Fruit fly (Drosophila melanogaster) whole organism, prepupa: ENCODE measurements around the gene CG3164.

Experiments used
- Blimp-1 ChIP-seq: fragments of 200-800 bp; sonication (Bioruptor generic); optimal IDR thresholded peaks from 3 replicates; lab custom pipeline; 2017; ENCODE audit warnings: missing biosample characterization, missing genetic modification characterization, mild to moderate bottlenecking, moderate library complexity, missing genetic modification reagents
- CG10631 ChIP-seq: fragments of 200-800 bp; sonication (Bioruptor generic); optimal IDR thresholded peaks from 2 replicates; lab custom pipeline; 2016; ENCODE audit warnings: missing biosample characterization, missing genetic modification characterization
- CG10669 ChIP-seq: fragments of 200-800 bp; sonication (Bioruptor generic); optimal IDR thresholded peaks from 3 replicates; lab custom pipeline; 2018; ENCODE audit warnings: missing biosample characterization, mild to moderate bottlenecking, missing genetic modification characterization, moderate library complexity
- CG11294 ChIP-seq: fragments of 200-800 bp; sonication (Bioruptor generic); IDR thresholded peaks from 2 replicates; pipeline ENCODE4 v1.3.6; 2022; ENCODE audit warnings: missing biosample characterization, missing genetic modification characterization
- CG11762 ChIP-seq: fragments of 200-800 bp; sonication (Bioruptor generic); optimal IDR thresholded peaks from 3 replicates; lab custom pipeline; 2016; ENCODE audit warnings: missing biosample characterization, missing genetic modification characterization; ENCODE audit not compliant: insufficient read depth
- CG15336 ChIP-seq: fragments of 200-800 bp; sonication (Bioruptor generic); IDR thresholded peaks from 2 replicates; pipeline ENCODE4 v1.3.6; 2022; ENCODE audit warnings: missing biosample characterization, missing genetic modification characterization
- CG1621 ChIP-seq: fragments of 200-800 bp; sonication (Bioruptor generic); optimal IDR thresholded peaks from 3 replicates; lab custom pipeline; 2018; ENCODE audit warnings: missing biosample characterization, mild to moderate bottlenecking, missing genetic modification characterization
- CG16779 ChIP-seq: fragments of 200-800 bp; sonication (Bioruptor generic); optimal IDR thresholded peaks from 3 replicates; lab custom pipeline; 2017; ENCODE audit warnings: missing biosample characterization, mild to moderate bottlenecking, missing genetic modification characterization
- CG3032 ChIP-seq: fragments of 200-800 bp; optimal IDR thresholded peaks from 2 replicates; lab custom pipeline; 2019; ENCODE audit warnings: missing biosample characterization, mild to moderate bottlenecking, missing genetic modification characterization, moderate library complexity
- CG31627 ChIP-seq: fragments of 200-800 bp; sonication (Bioruptor generic); optimal IDR thresholded peaks from 3 replicates; lab custom pipeline; 2016; ENCODE audit warnings: missing biosample characterization, missing genetic modification characterization
- CG32006 ChIP-seq: fragments of 200-800 bp; sonication (Bioruptor generic); optimal IDR thresholded peaks from 3 replicates; lab custom pipeline; 2017; ENCODE audit warnings: missing biosample characterization, mild to moderate bottlenecking, missing genetic modification characterization
- CG34406 ChIP-seq: fragments of 200-800 bp; sonication (Bioruptor generic); optimal IDR thresholded peaks from 3 replicates; lab custom pipeline; 2016; ENCODE audit warnings: missing biosample characterization, missing genetic modification characterization
- CG4318 ChIP-seq: fragments of 200-800 bp; sonication (Bioruptor generic); optimal IDR thresholded peaks from 3 replicates; lab custom pipeline; 2017; ENCODE audit warnings: missing biosample characterization, mild to moderate bottlenecking, missing genetic modification characterization
- CG6163 ChIP-seq: fragments of 200-800 bp; sonication (Bioruptor generic); IDR thresholded peaks from 3 replicates; pipeline ENCODE4 v1.3.6; 2022; ENCODE audit warnings: missing biosample characterization, missing genetic modification characterization
- CG6276 ChIP-seq: fragments of 200-800 bp; sonication (Bioruptor generic); optimal IDR thresholded peaks from 2 replicates; lab custom pipeline; 2017; ENCODE audit warnings: missing biosample characterization, mild to moderate bottlenecking, missing genetic modification characterization
- CG6808 ChIP-seq: fragments of 200-800 bp; sonication (Bioruptor generic); optimal IDR thresholded peaks from 3 replicates; lab custom pipeline; 2017; ENCODE audit warnings: missing biosample characterization, missing genetic modification characterization, mild to moderate bottlenecking, moderate library complexity, missing genetic modification reagents
- CG6854 ChIP-seq: fragments of 200-800 bp; sonication (Bioruptor generic); optimal IDR thresholded peaks from 2 replicates; lab custom pipeline; 2017; ENCODE audit warnings: missing biosample characterization, mild to moderate bottlenecking, missing genetic modification characterization
- CG7368 ChIP-seq: fragments of 200-800 bp; sonication (Bioruptor generic); optimal IDR thresholded peaks from 3 replicates; lab custom pipeline; 2016; ENCODE audit warnings: missing biosample characterization, missing genetic modification characterization
- CG8119 ChIP-seq: fragments of 200-800 bp; sonication (Bioruptor generic); IDR thresholded peaks from 3 replicates; pipeline ENCODE4 v1.3.6; 2022; ENCODE audit warnings: missing biosample characterization, missing genetic modification characterization
- CG8319 ChIP-seq: fragments of 200-800 bp; sonication (Bioruptor generic); optimal IDR thresholded peaks from 3 replicates; lab custom pipeline; 2016; ENCODE audit warnings: missing biosample characterization, missing genetic modification characterization
- CG8632 ChIP-seq: fragments of 200-800 bp; sonication (Bioruptor generic); optimal IDR thresholded peaks from 3 replicates; lab custom pipeline; 2016; ENCODE audit warnings: missing biosample characterization, missing genetic modification characterization
- CG9139 ChIP-seq: fragments of 200-800 bp; sonication (Bioruptor generic); optimal IDR thresholded peaks from 3 replicates; lab custom pipeline; 2017; ENCODE audit warnings: missing biosample characterization, mild to moderate bottlenecking, missing genetic modification characterization
- Eip75B ChIP-seq: fragments of 200-800 bp; sonication (Bioruptor generic); optimal IDR thresholded peaks from 3 replicates; lab custom pipeline; 2016; ENCODE audit warnings: missing biosample characterization, missing genetic modification characterization
- Eip78C ChIP-seq: fragments of 200-800 bp; sonication (Bioruptor generic); peaks from one replicate; lab custom pipeline; 2016; ENCODE audit warnings: missing biosample characterization, missing genetic modification characterization
- Eip93F ChIP-seq: fragments of 200-800 bp; sonication (Bioruptor generic); optimal IDR thresholded peaks from 2 replicates; lab custom pipeline; 2016; ENCODE audit warnings: missing biosample characterization, mild to moderate bottlenecking, missing genetic modification characterization
- Lpt ChIP-seq: fragments of 200-800 bp; sonication (Bioruptor generic); optimal IDR thresholded peaks from 3 replicates; lab custom pipeline; 2016; ENCODE audit warnings: missing biosample characterization, missing genetic modification characterization
- Met ChIP-seq: fragments of 200-800 bp; sonication (Bioruptor generic); optimal IDR thresholded peaks from 3 replicates; lab custom pipeline; 2016; ENCODE audit warnings: missing biosample characterization, missing genetic modification characterization
- OdsH ChIP-seq: fragments of 200-800 bp; sonication (Bioruptor generic); optimal IDR thresholded peaks from 3 replicates; lab custom pipeline; 2016; ENCODE audit warnings: missing biosample characterization, missing genetic modification characterization
- Smox ChIP-seq: fragments of 200-800 bp; sonication (Bioruptor generic); optimal IDR thresholded peaks from 3 replicates; lab custom pipeline; 2016; ENCODE audit warnings: missing biosample characterization, missing genetic modification characterization
- Sox102F ChIP-seq: fragments of 200-800 bp; sonication (Bioruptor generic); optimal IDR thresholded peaks from 2 replicates; lab custom pipeline; 2016; ENCODE audit warnings: missing biosample characterization, mild to moderate bottlenecking, missing genetic modification characterization
- Sox14 ChIP-seq: fragments of 200-800 bp; sonication (Bioruptor generic); optimal IDR thresholded peaks from 3 replicates; lab custom pipeline; 2016; ENCODE audit warnings: missing biosample characterization, missing genetic modification characterization
- Sox15 ChIP-seq: fragments of 200-800 bp; sonication (Bioruptor generic); optimal IDR thresholded peaks from 3 replicates; lab custom pipeline; 2016; ENCODE audit warnings: missing biosample characterization, missing genetic modification characterization
- dac ChIP-seq: fragments of 200-800 bp; sonication (Bioruptor generic); optimal IDR thresholded peaks from 2 replicates; lab custom pipeline; 2017; ENCODE audit warnings: missing biosample characterization, mild to moderate bottlenecking, missing genetic modification characterization
- dsx ChIP-seq: fragments of 200-800 bp; optimal IDR thresholded peaks from 3 replicates; lab custom pipeline; 2019; ENCODE audit warnings: missing biosample characterization, mild to moderate bottlenecking, missing genetic modification characterization, moderate library complexity; ENCODE audit not compliant: poor library complexity, severe bottlenecking
- eg ChIP-seq: fragments of 200-800 bp; sonication (Bioruptor generic); IDR thresholded peaks from 3 replicates; pipeline ENCODE4 v1.3.6; 2022; ENCODE audit warnings: missing biosample characterization, missing genetic modification characterization
- fd59A ChIP-seq: fragments of 200-800 bp; sonication (Bioruptor generic); optimal IDR thresholded peaks from 2 replicates; lab custom pipeline; 2017; ENCODE audit warnings: missing biosample characterization, mild to moderate bottlenecking, missing genetic modification characterization, missing genetic modification reagents
- fd85E ChIP-seq: fragments of 200-800 bp; sonication (Bioruptor generic); optimal IDR thresholded peaks from 3 replicates; lab custom pipeline; 2016; ENCODE audit warnings: missing biosample characterization, missing genetic modification characterization
- fkh ChIP-seq: fragments of 200-800 bp; sonication (Bioruptor generic); optimal IDR thresholded peaks from 3 replicates; lab custom pipeline; 2017; ENCODE audit warnings: missing biosample characterization, mild to moderate bottlenecking, missing genetic modification characterization, moderate library complexity
- lz ChIP-seq: fragments of 200-800 bp; sonication (Bioruptor generic); optimal IDR thresholded peaks from 3 replicates; lab custom pipeline; 2016; ENCODE audit warnings: missing biosample characterization, missing genetic modification characterization
- net ChIP-seq: fragments of 200-800 bp; sonication (Bioruptor generic); optimal IDR thresholded peaks from 3 replicates; lab custom pipeline; 2016; ENCODE audit warnings: missing biosample characterization, missing genetic modification characterization
- spab ChIP-seq: fragments of 200-800 bp; sonication (Bioruptor generic); optimal IDR thresholded peaks from 2 replicates; lab custom pipeline; 2017; ENCODE audit warnings: missing biosample characterization, mild to moderate bottlenecking, missing genetic modification characterization, missing genetic modification reagents
- ss ChIP-seq, 2 experiments: fragments of 200-800 bp; sonication (Bioruptor generic); optimal IDR thresholded peaks; 2 replicates in 1 of 2; 3 replicates in 1 of 2; lab custom pipeline; 2017 to 2018; ENCODE audit warnings: mild to moderate bottlenecking in 2 of 2, missing biosample characterization in 2 of 2, missing genetic modification characterization in 2 of 2, moderate library complexity in 1 of 2
- topi ChIP-seq: fragments of 200-800 bp; sonication (Bioruptor generic); optimal IDR thresholded peaks from 3 replicates; lab custom pipeline; 2016; ENCODE audit warnings: missing biosample characterization, missing genetic modification characterization
- vri ChIP-seq: fragments of 200-800 bp; sonication (Bioruptor generic); optimal IDR thresholded peaks from 3 replicates; lab custom pipeline; 2016; ENCODE audit warnings: missing biosample characterization, mild to moderate bottlenecking, missing genetic modification characterization

The CG3164 gene

DNA sequence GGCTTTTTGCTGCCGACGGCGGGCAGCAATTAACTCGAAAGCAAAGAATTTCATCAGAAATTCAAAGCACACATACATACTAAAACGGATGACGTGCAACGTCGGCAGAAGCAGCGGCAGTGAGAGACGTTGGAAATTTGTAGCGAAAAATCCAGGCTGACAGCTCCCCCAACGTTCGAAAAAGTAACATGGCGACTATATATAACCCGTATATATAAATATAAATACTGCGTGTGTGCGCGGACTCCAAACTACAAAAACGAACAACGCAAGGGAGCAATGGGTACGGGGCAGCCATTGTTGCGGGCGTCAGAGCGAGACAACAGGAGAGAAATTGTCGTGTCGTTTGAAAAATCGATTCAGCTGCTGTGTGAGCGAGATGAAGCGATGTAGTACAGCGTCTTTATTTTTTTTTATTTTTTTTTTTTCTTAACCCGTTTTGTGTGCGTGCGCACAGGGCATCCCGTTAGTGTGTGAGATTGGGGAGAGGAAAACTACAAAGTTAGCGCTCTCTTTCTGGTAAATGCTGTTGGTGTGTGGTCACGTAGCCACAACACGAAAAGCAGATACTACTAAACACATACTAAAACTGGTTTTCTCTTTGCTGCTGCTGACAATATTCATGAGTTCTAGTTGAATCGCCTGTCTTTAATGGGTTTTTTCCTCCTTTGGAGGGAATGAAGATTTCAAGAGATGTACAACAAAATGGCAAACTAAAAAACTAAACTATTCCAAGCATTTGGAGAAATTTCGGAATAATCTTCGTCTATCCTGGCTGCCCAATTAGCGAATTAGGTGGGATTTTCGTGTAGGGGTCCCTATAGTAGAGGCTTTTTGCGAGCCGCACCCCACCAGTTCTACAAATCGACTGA is 30.2 kb upstream of the CG3164 start (continued):
- TF ChIP-seq CG9139 (peak; percentile 85), Sox15 (GFP tag; lab: Kevin White, UChicago) (no peak), ss (GFP tag; optimal IDR thresholded peaks at IDR 0.05; lab: Kevin White, UChicago) (peak; percentile 94 to 97), CG1621 (tag; lab: Kevin White, UChicago) (peak; percentile 80), fd85E (peak; percentile 87), fkh (GFP tag; lab: Kevin White, UChicago) (peak; percentile 92), dac (GFP tag; lab: Kevin White, UChicago) (peak; percentile 92), CG6276 (GFP tag; lab: Kevin White, UChicago) (peak; percentile 80), CG34406 (GFP tag; lab: Kevin White, UChicago) (peak; percentile 54), topi (GFP tag; lab: Kevin White, UChicago) (peak; percentile 52), Lpt (GFP tag; lab: Kevin White, UChicago) (peak; percentile 97), Sox14 (peak; percentile 77), eg (no peak), CG8632 (GFP tag; lab: Kevin White, UChicago) (peak; percentile 74), CG6163 (no peak), CG8119 (GFP tag; lab: Robert Waterston, UW) (no peak), CG31627 (GFP tag; lab: Kevin White, UChicago) (peak; percentile 2), Smox (GFP tag; lab: Kevin White, UChicago) (peak; percentile 29), CG8319 (GFP tag; lab: Kevin White, UChicago) (peak; percentile 58), vri (GFP tag; lab: Kevin White, UChicago) (peak; percentile 91)

- TF ChIP-seq fd85E (peak; percentile 50), CG8119 (GFP tag; lab: Robert Waterston, UW) (no peak), CG34406 (GFP tag; lab: Kevin White, UChicago) (no peak), CG7368 (GFP tag; lab: Kevin White, UChicago) (peak; percentile 1), dsx (GFP tag; lab: Kevin White, UChicago) (peak; percentile 71), CG10669 (no peak), CG6854 (GFP tag; lab: Kevin White, UChicago) (peak; percentile 59), Eip75B (peak; percentile 34), CG16779 (tag; lab: Kevin White, UChicago) (peak; percentile 53), ss (GFP tag; optimal IDR thresholded peaks at IDR 0.05; lab: Kevin White, UChicago) (peak; percentile 13 to 48), CG32006 (GFP tag; lab: Kevin White, UChicago) (no peak), CG9139 (peak; percentile 24), CG3032 (tag; lab: Kevin White, UChicago) (no peak), dac (GFP tag; lab: Kevin White, UChicago) (no peak), Sox102F (GFP tag; lab: Kevin White, UChicago) (no peak), CG8632 (GFP tag; lab: Kevin White, UChicago) (no peak), Met (GFP tag; lab: Kevin White, UChicago) (no peak), Blimp-1 (GFP tag; lab: Kevin White, UChicago) (no peak), CG6276 (GFP tag; lab: Kevin White, UChicago) (no peak), CG10631 (GFP tag; lab: Kevin White, UChicago) (no peak), CG11294 (GFP tag; lab: Robert Waterston, UW) (no peak), Smox (GFP tag; lab: Kevin White, UChicago) (no peak), fd59A (GFP tag; lab: Kevin White, UChicago) (no peak), net (GFP tag; lab: Kevin White, UChicago) (peak; percentile 41), Lpt (GFP tag; lab: Kevin White, UChicago) (no peak), OdsH (no peak), Sox14 (peak; percentile 62), CG11762 (peak; percentile 20), CG6808 (GFP tag; lab: Kevin White, UChicago) (peak; percentile 39), Eip78C (GFP tag; lab: Kevin White, UChicago) (peak; percentile 84), topi (GFP tag; lab: Kevin White, UChicago) (peak; percentile 35), CG4318 (GFP tag; lab: Kevin White, UChicago) (no peak), lz (GFP tag; lab: Kevin White, UChicago) (no peak), CG31627 (GFP tag; lab: Kevin White, UChicago) (no peak), CG8319 (GFP tag; lab: Kevin White, UChicago) (no peak), Eip93F (GFP tag; lab: Kevin White, UChicago) (peak; percentile 52), CG1621 (tag; lab: Kevin White, UChicago) (peak; percentile 52), spab (GFP tag; lab: Kevin White, UChicago) (no peak), CG15336 (GFP tag; lab: Robert Waterston, UW) (no peak)
Measured at dm6 chr2L:158649-159257, 28.2 kb upstream of the CG3164 start, which contains the start of the genes CG33635 and spen. Gene CG33635 (minus strand): TSS chr2L:158664. Gene spen (plus strand): TSS chr2L:159032.
